Worm (Caenorhabditis elegans) whole organism, L3 larva: ENCODE measurements around the gene H03G16.7.

ENCODE experiments used
- R02D3.7 ChIP-seq: fragments of 150-350 bp; optimal IDR thresholded peaks from 2 replicates; lab custom pipeline; 2014; ENCODE audit warnings: missing biosample characterization, missing genetic modification characterization
- ZK546.5 ChIP-seq: sonication (generic microtip); optimal IDR thresholded peaks from 2 replicates; lab custom pipeline; 2017; ENCODE audit warnings: missing biosample characterization, missing genetic modification characterization
- ama-1 ChIP-seq: fragments of 150-350 bp; optimal IDR thresholded peaks from 2 replicates; lab custom pipeline; 2018
- ceh-16 ChIP-seq: sonication (generic microtip); optimal IDR thresholded peaks from 2 replicates; lab custom pipeline; 2017; ENCODE audit warnings: missing biosample characterization, missing genetic modification characterization
- ceh-28 ChIP-seq: fragments of 150-350 bp; optimal IDR thresholded peaks from 2 replicates; lab custom pipeline; 2014; ENCODE audit warnings: missing biosample characterization, missing genetic modification reagents, missing genetic modification characterization
- ceh-82 ChIP-seq: fragments of 150-350 bp; optimal IDR thresholded peaks from 2 replicates; lab custom pipeline; 2014; ENCODE audit warnings: missing biosample characterization, missing genetic modification characterization
- ceh-9 ChIP-seq: sonication (generic microtip); optimal IDR thresholded peaks from 2 replicates; lab custom pipeline; 2018; ENCODE audit warnings: missing biosample characterization, missing genetic modification characterization
- egl-27 ChIP-seq: sonication (generic microtip); optimal IDR thresholded peaks from 4 replicates; lab custom pipeline; 2017; ENCODE audit warnings: missing biosample characterization, missing genetic modification reagents, missing genetic modification characterization
- elt-2 ChIP-seq: sonication (generic microtip); optimal IDR thresholded peaks from 2 replicates; lab custom pipeline; 2016; ENCODE audit warnings: missing genetic modification reagents, mild to moderate bottlenecking, missing genetic modification characterization, missing compliant biosample characterization
- eor-1 ChIP-seq, 2 experiments: fragments of 150-350 bp; optimal IDR thresholded peaks; 2 replicates each; lab custom pipeline; 2014 to 2018; ENCODE audit warnings: missing biosample characterization in 2 of 2, missing genetic modification characterization in 2 of 2
- fkh-10 ChIP-seq: sonication (generic microtip); optimal IDR thresholded peaks from 2 replicates; lab custom pipeline; 2017; ENCODE audit warnings: missing biosample characterization, missing genetic modification reagents, missing genetic modification characterization
- fos-1 ChIP-seq: fragments of 150-350 bp; optimal IDR thresholded peaks from 2 replicates; lab custom pipeline; 2014; ENCODE audit warnings: missing biosample characterization, missing genetic modification characterization
- hmg-11 ChIP-seq: sonication (generic microtip); optimal IDR thresholded peaks from 2 replicates; lab custom pipeline; 2016; ENCODE audit warnings: missing genetic modification characterization, missing compliant biosample characterization
- jun-1 ChIP-seq: fragments of 150-350 bp; optimal IDR thresholded peaks from 2 replicates; lab custom pipeline; 2014; ENCODE audit warnings: missing biosample characterization, missing genetic modification reagents, missing genetic modification characterization
- lin-39 ChIP-seq: fragments of 150-350 bp; optimal IDR thresholded peaks from 2 replicates; lab custom pipeline; 2018; ENCODE audit warnings: missing biosample characterization, missing genetic modification reagents, missing genetic modification characterization
- lsy-12 ChIP-seq: sonication (generic microtip); optimal IDR thresholded peaks from 2 replicates; lab custom pipeline; 2016; ENCODE audit warnings: mild to moderate bottlenecking, missing genetic modification characterization, missing compliant biosample characterization
- mdl-1 ChIP-seq: fragments of 150-350 bp; optimal IDR thresholded peaks from 2 replicates; lab custom pipeline; 2014; ENCODE audit warnings: missing biosample characterization, missing genetic modification characterization
- mml-1 ChIP-seq: fragments of 150-350 bp; sonication (generic microtip); optimal IDR thresholded peaks from 3 replicates; lab custom pipeline; 2014; ENCODE audit warnings: missing biosample characterization, missing genetic modification characterization
- nfya-1 ChIP-seq: sonication (generic microtip); optimal IDR thresholded peaks from 2 replicates; lab custom pipeline; 2017; ENCODE audit warnings: missing genetic modification characterization, mild to moderate bottlenecking, missing compliant biosample characterization, antibody characterized with exemption, moderate library complexity; ENCODE audit not compliant: insufficient read depth
- nhr-11 ChIP-seq: fragments of 150-350 bp; optimal IDR thresholded peaks from 2 replicates; lab custom pipeline; 2014; ENCODE audit warnings: missing biosample characterization, missing genetic modification characterization
- nhr-12 ChIP-seq: fragments of 150-350 bp; optimal IDR thresholded peaks from 2 replicates; lab custom pipeline; 2014; ENCODE audit warnings: missing biosample characterization, missing genetic modification characterization
- nhr-23 ChIP-seq: fragments of 150-350 bp; optimal IDR thresholded peaks from 2 replicates; lab custom pipeline; 2014; ENCODE audit warnings: missing biosample characterization, missing genetic modification reagents, missing genetic modification characterization
- nhr-237 ChIP-seq: fragments of 150-350 bp; optimal IDR thresholded peaks from 2 replicates; lab custom pipeline; 2014; ENCODE audit warnings: missing biosample characterization, missing genetic modification characterization
- nhr-25 ChIP-seq: sonication (generic microtip); optimal IDR thresholded peaks from 2 replicates; lab custom pipeline; 2017; ENCODE audit warnings: missing biosample characterization, missing genetic modification characterization
- nhr-28 ChIP-seq: fragments of 150-350 bp; optimal IDR thresholded peaks from 2 replicates; lab custom pipeline; 2014; ENCODE audit warnings: missing biosample characterization, missing genetic modification characterization
- nhr-43 ChIP-seq: sonication (generic microtip); optimal IDR thresholded peaks from 2 replicates; lab custom pipeline; 2016; ENCODE audit warnings: mild to moderate bottlenecking, missing genetic modification characterization, missing compliant biosample characterization; ENCODE audit not compliant: poor library complexity, severe bottlenecking
- nhr-67 ChIP-seq: fragments of 150-350 bp; optimal IDR thresholded peaks from 2 replicates; lab custom pipeline; 2014; ENCODE audit warnings: missing biosample characterization, missing genetic modification characterization
- nhr-77 ChIP-seq: fragments of 150-350 bp; optimal IDR thresholded peaks from 2 replicates; lab custom pipeline; 2014; ENCODE audit warnings: missing biosample characterization, missing genetic modification characterization
- pqm-1 ChIP-seq: fragments of 150-350 bp; optimal IDR thresholded peaks from 2 replicates; lab custom pipeline; 2017; ENCODE audit warnings: missing biosample characterization, missing genetic modification characterization, inconsistent platforms
- sea-2 ChIP-seq: fragments of 150-350 bp; sonication (generic microtip); optimal IDR thresholded peaks from 4 replicates; lab custom pipeline; 2014; ENCODE audit warnings: missing biosample characterization, missing genetic modification reagents, missing genetic modification characterization
- skn-1 ChIP-seq: fragments of 150-350 bp; optimal IDR thresholded peaks from 2 replicates; lab custom pipeline; 2014; ENCODE audit warnings: missing biosample characterization, missing genetic modification characterization
- tbx-2 ChIP-seq: sonication (generic microtip); optimal IDR thresholded peaks from 2 replicates; lab custom pipeline; 2016; ENCODE audit warnings: mild to moderate bottlenecking, missing genetic modification characterization, missing compliant biosample characterization
- unc-39 ChIP-seq: sonication (generic microtip); optimal IDR thresholded peaks from 4 replicates; lab custom pipeline; 2017; ENCODE audit warnings: missing biosample characterization, missing genetic modification characterization
- zag-1 ChIP-seq: fragments of 150-350 bp; optimal IDR thresholded peaks from 2 replicates; lab custom pipeline; 2014; ENCODE audit warnings: missing biosample characterization, missing genetic modification characterization
- ztf-11 ChIP-seq: fragments of 150-350 bp; optimal IDR thresholded peaks from 2 replicates; lab custom pipeline; 2014; ENCODE audit warnings: missing biosample characterization, missing genetic modification characterization
- ztf-4 ChIP-seq: fragments of 150-350 bp; optimal IDR thresholded peaks from 2 replicates; lab custom pipeline; 2014; ENCODE audit warnings: missing biosample characterization, missing genetic modification characterization

H03G16.7 gene

ce11 chrX:15039696-15040212 is 16.1 kb downstream of the H03G16.7 start:
- TF ChIP-seq pqm-1 (tag; lab: Kevin White, UChicago) (no peak), nhr-25 (tag; lab: Kevin White, UChicago) (no peak), nhr-67 (no peak), nhr-77 (tag; lab: Kevin White, UChicago) (no peak), ceh-16 (tag; lab: Kevin White, UChicago) (no peak), ztf-4 (no peak), nhr-43 (tag; lab: Kevin White, UChicago) (no peak), fkh-10 (no peak), nhr-28 (tag; lab: Kevin White, UChicago) (no peak), nhr-23 (tag; lab: Kevin White, UChicago) (no peak)
- TF ChIP-seq, all 47 proteins: peak for 0

- TF ChIP-seq egl-27 (tag; lab: Kevin White, UChicago) (no peak), zag-1 (no peak), nhr-12 (tag; lab: Kevin White, UChicago) (no peak), nhr-237 (tag; lab: Kevin White, UChicago) (no peak), nhr-43 (tag; lab: Kevin White, UChicago) (no peak), lsy-12 (no peak), ama-1 (peak; percentile 62)
Measured at ce11 chrX:15039029-15039695, 16.7 kb downstream of the H03G16.7 start.

ce11 chrX:15036287-15036686 is 19.5 kb downstream of the H03G16.7 start:
- TF ChIP-seq nhr-43 (tag; lab: Kevin White, UChicago) (peak; percentile 13), fos-1 (tag; lab: Kevin White, UChicago) (no peak), ama-1 (peak; percentile 18), elt-2 (tag; lab: Kevin White, UChicago) (no peak), sea-2 (GFP tag; lab: Kevin White, UChicago) (no peak), mdl-1 (tag; lab: Kevin White, UChicago) (no peak)

- TF ChIP-seq skn-1 (tag; lab: Kevin White, UChicago) = no peak
- no peak for TF ChIP-seq nfya-1 (tag; lab: Kevin White, UChicago)
- no peak for TF ChIP-seq eor-1 (tag; optimal IDR thresholded peaks at IDR 0.05; lab: Kevin White, UChicago)
- no peak for TF ChIP-seq mml-1 (tag; lab: Kevin White, UChicago)
- no peak for TF ChIP-seq elt-2 (tag; lab: Kevin White, UChicago)
- no peak for TF ChIP-seq tbx-2 (tag; lab: Kevin White, UChicago)
- no peak for TF ChIP-seq hmg-11
- TF ChIP-seq nhr-43 (tag; lab: Kevin White, UChicago) = no peak
- no peak for TF ChIP-seq nhr-11 (tag; lab: Kevin White, UChicago)
- no peak for TF ChIP-seq nhr-237 (tag; lab: Kevin White, UChicago)
- TF ChIP-seq ama-1 = no peak
- no peak for TF ChIP-seq mdl-1 (tag; lab: Kevin White, UChicago)
- no peak for TF ChIP-seq egl-27 (tag; lab: Kevin White, UChicago)
- TF ChIP-seq ceh-28 (tag; lab: Kevin White, UChicago) = no peak
Measured at ce11 chrX:15035748-15036147, 20.1 kb downstream of the H03G16.7 start.

- TF ChIP-seq ceh-9 (tag; lab: Kevin White, UChicago) (no peak), sea-2 (GFP tag; lab: Kevin White, UChicago) (no peak), lin-39 (no peak), ceh-82 (no peak), hmg-11 (no peak), nhr-12 (tag; lab: Kevin White, UChicago) (no peak), R02D3.7 (tag; lab: Kevin White, UChicago) (no peak), ZK546.5 (tag; lab: Kevin White, UChicago) (no peak), unc-39 (tag; lab: Kevin White, UChicago) (no peak), lsy-12 (no peak), jun-1 (tag; lab: Kevin White, UChicago) (no peak), nhr-11 (tag; lab: Kevin White, UChicago) (no peak), ztf-11 (tag; lab: Kevin White, UChicago) (no peak)
Measured at ce11 chrX:15034787-15035186, 21.0 kb downstream of the H03G16.7 start, which contains the start of gene dsc-1. Gene dsc-1, minus strand, starts transcription at chrX:15034832.
